Worm (Caenorhabditis elegans): ENCODE measurements around the gene M7.8.

ce11 chrIV:11125200-11125599 is 30.3 kb upstream of the M7.8 start:
- TF ChIP-seq daf-8 (GFP tag; IDR thresholded peaks at IDR 0.05) (no peak), zag-1 (tag; optimal IDR thresholded peaks at IDR 0.05) (no peak)

Measured in whole organism, L4 larva.